Fruit fly (Drosophila melanogaster) whole organism, prepupa: Measurements from ENCODE around the gene Pldn.

Source experiments
- CG11762 ChIP-seq: fragments of 200-800 bp; sonication (Bioruptor generic); optimal IDR thresholded peaks from 3 replicates; lab custom pipeline; 2016; ENCODE audit warnings: missing biosample characterization, missing genetic modification characterization; ENCODE audit not compliant: insufficient read depth
- CG6163 ChIP-seq: fragments of 200-800 bp; sonication (Bioruptor generic); IDR thresholded peaks from 3 replicates; pipeline ENCODE4 v1.3.6; 2022; ENCODE audit warnings: missing biosample characterization, missing genetic modification characterization

DNA sequence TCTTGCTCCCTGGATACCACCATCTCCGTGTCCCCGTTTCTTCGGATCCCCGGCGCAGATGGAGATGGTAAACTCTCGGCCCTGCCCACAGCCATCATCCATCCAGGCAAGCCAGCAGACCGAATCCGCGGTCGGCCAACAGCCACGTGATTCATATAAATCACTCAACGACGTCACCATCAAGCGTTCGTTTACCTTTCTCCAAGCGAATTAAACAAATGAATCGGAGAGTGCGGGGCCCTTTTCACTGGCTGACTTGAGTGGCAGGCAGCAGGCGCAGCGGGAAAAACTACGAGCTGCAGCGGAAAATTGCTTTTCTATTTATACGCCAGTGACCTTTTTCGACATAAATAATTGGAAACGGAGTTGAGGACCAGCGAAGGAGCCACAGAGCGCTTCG is 12.4 kb upstream of the Pldn start:
- TF ChIP-seq CG11762 (GFP tag; lab: Kevin White, UChicago) = no peak
- no peak for TF ChIP-seq CG6163 (GFP tag; lab: Robert Waterston, UW)
